Fruit fly (Drosophila melanogaster) whole organism, prepupa: Measurements from ENCODE around the gene Argk2.

Source experiments
- CG10669 ChIP-seq: fragments of 200-800 bp; sonication (Bioruptor generic); optimal IDR thresholded peaks from 3 replicates; lab custom pipeline; 2018; ENCODE audit warnings: missing biosample characterization, mild to moderate bottlenecking, missing genetic modification characterization, moderate library complexity
- CG16779 ChIP-seq: fragments of 200-800 bp; sonication (Bioruptor generic); optimal IDR thresholded peaks from 3 replicates; lab custom pipeline; 2017; ENCODE audit warnings: missing biosample characterization, mild to moderate bottlenecking, missing genetic modification characterization
- CG6792 ChIP-seq: fragments of 200-800 bp; sonication (Bioruptor generic); optimal IDR thresholded peaks from 3 replicates; lab custom pipeline; 2016; ENCODE audit warnings: missing biosample characterization, missing genetic modification characterization
- CG6808 ChIP-seq: fragments of 200-800 bp; sonication (Bioruptor generic); optimal IDR thresholded peaks from 3 replicates; lab custom pipeline; 2017; ENCODE audit warnings: missing biosample characterization, missing genetic modification characterization, mild to moderate bottlenecking, moderate library complexity, missing genetic modification reagents
- Eip75B ChIP-seq: fragments of 200-800 bp; sonication (Bioruptor generic); optimal IDR thresholded peaks from 3 replicates; lab custom pipeline; 2016; ENCODE audit warnings: missing biosample characterization, missing genetic modification characterization
- Ets96B ChIP-seq: fragments of 200-800 bp; optimal IDR thresholded peaks from 2 replicates; lab custom pipeline; 2019; ENCODE audit warnings: missing biosample characterization, mild to moderate bottlenecking, missing genetic modification characterization, moderate library complexity
- Hr38 ChIP-seq: sonication (Bioruptor generic); optimal IDR thresholded peaks from 2 replicates; lab custom pipeline; 2016; ENCODE audit warnings: missing biosample characterization, missing genetic modification characterization
- Lpt ChIP-seq: fragments of 200-800 bp; sonication (Bioruptor generic); optimal IDR thresholded peaks from 3 replicates; lab custom pipeline; 2016; ENCODE audit warnings: missing biosample characterization, missing genetic modification characterization
- Met ChIP-seq: fragments of 200-800 bp; sonication (Bioruptor generic); optimal IDR thresholded peaks from 3 replicates; lab custom pipeline; 2016; ENCODE audit warnings: missing biosample characterization, missing genetic modification characterization
- OdsH ChIP-seq: fragments of 200-800 bp; sonication (Bioruptor generic); optimal IDR thresholded peaks from 3 replicates; lab custom pipeline; 2016; ENCODE audit warnings: missing biosample characterization, missing genetic modification characterization
- achi ChIP-seq: fragments of 200-800 bp; sonication (Bioruptor generic); optimal IDR thresholded peaks from 3 replicates; lab custom pipeline; 2016; ENCODE audit warnings: missing biosample characterization, missing genetic modification characterization
- eg ChIP-seq: fragments of 200-800 bp; sonication (Bioruptor generic); IDR thresholded peaks from 3 replicates; pipeline ENCODE4 v1.3.6; 2022; ENCODE audit warnings: missing biosample characterization, missing genetic modification characterization
- salr ChIP-seq, 2 experiments: fragments of 200-800 bp; sonication (Bioruptor generic); optimal IDR thresholded peaks; 3 replicates each; lab custom pipeline; 2016 to 2018; ENCODE audit warnings: missing biosample characterization in 2 of 2, missing genetic modification characterization in 2 of 2, mild to moderate bottlenecking in 1 of 2
- ss ChIP-seq, 2 experiments: fragments of 200-800 bp; sonication (Bioruptor generic); optimal IDR thresholded peaks; 2 replicates in 1 of 2; 3 replicates in 1 of 2; lab custom pipeline; 2017 to 2018; ENCODE audit warnings: mild to moderate bottlenecking in 2 of 2, missing biosample characterization in 2 of 2, missing genetic modification characterization in 2 of 2, moderate library complexity in 1 of 2

dm6 chr3L:9074285-9074684 lies 27.0 kb downstream of the Argk2 start, which contains the start of gene teq:
- TF ChIP-seq OdsH (GFP tag; lab: Kevin White, UChicago) (no peak), ss (GFP tag; optimal IDR thresholded peaks at IDR 0.05; lab: Kevin White, UChicago) (no peak), achi (GFP tag; lab: Kevin White, UChicago) (no peak), salr (GFP tag; optimal IDR thresholded peaks at IDR 0.05; lab: Kevin White, UChicago) (no peak), CG16779 (tag; lab: Kevin White, UChicago) (no peak), CG10669 (no peak), Met (GFP tag; lab: Kevin White, UChicago) (no peak), Eip75B (no peak), CG6808 (GFP tag; lab: Kevin White, UChicago) (no peak), Ets96B (tag; lab: Kevin White, UChicago) (no peak), Hr38 (GFP tag; lab: Kevin White, UChicago) (no peak), Lpt (no peak), eg (no peak), CG6792 (GFP tag; lab: Kevin White, UChicago) (no peak)
